Fruit fly (Drosophila melanogaster) whole organism, wandering third instar larva: ENCODE data around the gene CG13622.

Experiments used
- br ChIP-seq: fragments of 200-800 bp; sonication (Bioruptor generic); optimal IDR thresholded peaks from 2 replicates; lab custom pipeline; 2016; ENCODE audit warnings: missing biosample characterization, missing genetic modification characterization
- dsf ChIP-seq: sonication (Bioruptor generic); optimal IDR thresholded peaks from 2 replicates; lab custom pipeline; 2016; ENCODE audit warnings: missing biosample characterization, missing genetic modification characterization, borderline replicate concordance
- foxo ChIP-seq, 2 experiments: fragments of 200-800 bp; sonication (Bioruptor generic); optimal IDR thresholded peaks; 2 replicates in 1 of 2; 3 replicates in 1 of 2; lab custom pipeline; 2016 to 2017; ENCODE audit warnings: missing biosample characterization in 2 of 2, missing genetic modification characterization in 2 of 2
- fru ChIP-seq: fragments of 200-800 bp; sonication (Bioruptor generic); optimal IDR thresholded peaks from 3 replicates; lab custom pipeline; 2016; ENCODE audit warnings: missing biosample characterization, mild to moderate bottlenecking, missing genetic modification characterization
- pan ChIP-seq: fragments of >200 bp; optimal IDR thresholded peaks from 2 replicates; lab custom pipeline; 2017
- psq ChIP-seq: fragments of 200-800 bp; sonication (Bioruptor generic); optimal IDR thresholded peaks from 3 replicates; lab custom pipeline; 2017; ENCODE audit warnings: missing biosample characterization, mild to moderate bottlenecking, missing genetic modification characterization, moderate library complexity
- usp ChIP-seq: fragments of >200 bp; optimal IDR thresholded peaks from 2 replicates; lab custom pipeline; 2017; ENCODE audit warnings: missing biosample characterization, missing genetic modification characterization

- TF ChIP-seq pan (lab: Kevin White, UChicago), result no peak
- no peak for TF ChIP-seq usp (GFP tag; lab: Kevin White, UChicago)
- TF ChIP-seq br (GFP tag; lab: Kevin White, UChicago), result no peak
- no peak for TF ChIP-seq foxo (GFP tag; optimal IDR thresholded peaks at IDR 0.05; lab: Kevin White, UChicago)
- no peak for TF ChIP-seq psq (GFP tag; lab: Kevin White, UChicago)
- TF ChIP-seq fru (GFP tag; lab: Kevin White, UChicago), result no peak
- TF ChIP-seq dsf, result no peak
These were observed at the start of gene CG13622 for dm6 chr3R:24523578-24523977.
